Worm (Caenorhabditis elegans) whole organism, mixed stage, embryonic: ENCODE measurements around the gene K02D3.2.

Experiments
- M03D4.4 ChIP-seq: sonication (generic microtip); optimal IDR thresholded peaks from 2 replicates; lab custom pipeline; 2017; ENCODE audit warnings: mild to moderate bottlenecking, missing genetic modification characterization, missing compliant biosample characterization
- bed-3 ChIP-seq: fragments of 200-800 bp; sonication (Bioruptor generic); optimal IDR thresholded peaks from 3 replicates; lab custom pipeline; 2018; ENCODE audit warnings: mild to moderate bottlenecking, missing genetic modification characterization, moderate library complexity, missing compliant biosample characterization
- blmp-1 ChIP-seq: fragments of 150-350 bp; optimal IDR thresholded peaks from 2 replicates; lab custom pipeline; 2014; ENCODE audit warnings: missing biosample characterization, missing genetic modification characterization
- ceh-39 ChIP-seq: fragments of 150-350 bp; optimal IDR thresholded peaks from 2 replicates; lab custom pipeline; 2014; ENCODE audit warnings: missing biosample characterization, missing genetic modification characterization
- ceh-43 ChIP-seq: fragments of 200-800 bp; sonication (Bioruptor generic); optimal IDR thresholded peaks from 2 replicates; lab custom pipeline; 2018; ENCODE audit warnings: mild to moderate bottlenecking, missing genetic modification characterization, moderate library complexity, missing compliant biosample characterization
- ceh-83 ChIP-seq: fragments of 200-800 bp; sonication (Bioruptor generic); optimal IDR thresholded peaks from 2 replicates; lab custom pipeline; 2018; ENCODE audit warnings: mild to moderate bottlenecking, missing genetic modification characterization, missing compliant biosample characterization
- ces-1 ChIP-seq: fragments of 150-350 bp; optimal IDR thresholded peaks from 2 replicates; lab custom pipeline; 2014; ENCODE audit warnings: missing biosample characterization, missing genetic modification reagents, missing genetic modification characterization
- cnd-1 ChIP-seq: fragments of 200-800 bp; sonication (Bioruptor generic); optimal IDR thresholded peaks from 2 replicates; lab custom pipeline; 2018; ENCODE audit warnings: mild to moderate bottlenecking, missing genetic modification characterization, missing compliant biosample characterization
- drap-1 ChIP-seq: fragments of 200-800 bp; sonication (Bioruptor generic); optimal IDR thresholded peaks from 3 replicates; lab custom pipeline; 2018; ENCODE audit warnings: mild to moderate bottlenecking, missing genetic modification characterization, missing compliant biosample characterization
- elt-1 ChIP-seq: sonication (generic microtip); optimal IDR thresholded peaks from 2 replicates; lab custom pipeline; 2017; ENCODE audit warnings: missing genetic modification characterization, mild to moderate bottlenecking, missing compliant biosample characterization, antibody characterized with exemption, moderate library complexity, borderline replicate concordance; ENCODE audit not compliant: insufficient read depth
- elt-3 ChIP-seq: fragments of 150-350 bp; optimal IDR thresholded peaks from 2 replicates; lab custom pipeline; 2014; ENCODE audit warnings: missing biosample characterization, missing genetic modification characterization
- flh-1 ChIP-seq: fragments of 200-800 bp; sonication (Bioruptor generic); optimal IDR thresholded peaks from 2 replicates; lab custom pipeline; 2018; ENCODE audit warnings: mild to moderate bottlenecking, missing genetic modification characterization, moderate library complexity, missing compliant biosample characterization
- ham-2 ChIP-seq: fragments of 200-800 bp; sonication (Bioruptor generic); optimal IDR thresholded peaks from 2 replicates; lab custom pipeline; 2018; ENCODE audit warnings: mild to moderate bottlenecking, missing genetic modification characterization, missing compliant biosample characterization
- hlh-1 ChIP-seq: fragments of 150-350 bp; optimal IDR thresholded peaks from 2 replicates; lab custom pipeline; 2014; ENCODE audit warnings: missing biosample characterization, missing genetic modification reagents, missing genetic modification characterization
- lin-13 ChIP-seq: fragments of 150-350 bp; optimal IDR thresholded peaks from 2 replicates; lab custom pipeline; 2014; ENCODE audit warnings: missing biosample characterization, missing genetic modification characterization
- lin-32 ChIP-seq: fragments of 200-800 bp; sonication (Bioruptor generic); optimal IDR thresholded peaks from 2 replicates; lab custom pipeline; 2018; ENCODE audit warnings: mild to moderate bottlenecking, missing genetic modification characterization, missing compliant biosample characterization
- lsy-2 ChIP-seq: fragments of 150-350 bp; optimal IDR thresholded peaks from 2 replicates; lab custom pipeline; 2014; ENCODE audit warnings: missing biosample characterization, missing genetic modification characterization
- mab-5 ChIP-seq: fragments of 150-350 bp; optimal IDR thresholded peaks from 2 replicates; lab custom pipeline; 2014; ENCODE audit warnings: missing biosample characterization, missing genetic modification characterization
- mep-1 ChIP-seq: fragments of 150-350 bp; optimal IDR thresholded peaks from 2 replicates; lab custom pipeline; 2017; ENCODE audit warnings: missing biosample characterization, missing genetic modification reagents, missing genetic modification characterization, inconsistent platforms
- mls-2 ChIP-seq: sonication (generic microtip); optimal IDR thresholded peaks from 2 replicates; lab custom pipeline; 2016; ENCODE audit warnings: mild to moderate bottlenecking, missing genetic modification characterization, moderate library complexity, missing compliant biosample characterization
- nhr-12 ChIP-seq: fragments of 150-350 bp; optimal IDR thresholded peaks from 2 replicates; lab custom pipeline; 2014; ENCODE audit warnings: missing biosample characterization, missing genetic modification characterization
- nhr-2 ChIP-seq: fragments of 150-350 bp; optimal IDR thresholded peaks from 2 replicates; lab custom pipeline; 2014; ENCODE audit warnings: missing biosample characterization, missing genetic modification characterization
- nhr-237 ChIP-seq: fragments of 150-350 bp; optimal IDR thresholded peaks from 2 replicates; lab custom pipeline; 2014; ENCODE audit warnings: missing biosample characterization, missing genetic modification characterization
- nhr-28 ChIP-seq: fragments of 150-350 bp; optimal IDR thresholded peaks from 2 replicates; lab custom pipeline; 2014; ENCODE audit warnings: missing biosample characterization, missing genetic modification characterization
- nhr-76 ChIP-seq: sonication (generic microtip); optimal IDR thresholded peaks from 2 replicates; lab custom pipeline; 2017; ENCODE audit warnings: missing biosample characterization, missing genetic modification characterization
- pha-4 ChIP-seq: fragments of 150-350 bp; optimal IDR thresholded peaks from 2 replicates; lab custom pipeline; 2018; ENCODE audit warnings: missing biosample characterization, missing genetic modification reagents, missing genetic modification characterization
- sem-2 ChIP-seq: fragments of 200-800 bp; sonication (Bioruptor generic); optimal IDR thresholded peaks from 2 replicates; lab custom pipeline; 2018; ENCODE audit warnings: mild to moderate bottlenecking, missing genetic modification characterization, missing compliant biosample characterization
- snpc-4 ChIP-seq: fragments of 150-350 bp; optimal IDR thresholded peaks from 2 replicates; lab custom pipeline; 2014; ENCODE audit warnings: missing biosample characterization, missing genetic modification characterization
- sptf-1 ChIP-seq: sonication (generic microtip); optimal IDR thresholded peaks from 2 replicates; lab custom pipeline; 2017; ENCODE audit warnings: mild to moderate bottlenecking, missing genetic modification characterization, moderate library complexity, missing compliant biosample characterization
- tbx-8 ChIP-seq: fragments of 200-800 bp; sonication (Bioruptor generic); optimal IDR thresholded peaks from 2 replicates; lab custom pipeline; 2018; ENCODE audit warnings: mild to moderate bottlenecking, missing genetic modification characterization, moderate library complexity, missing compliant biosample characterization
- unc-120 ChIP-seq: sonication (generic microtip); optimal IDR thresholded peaks from 2 replicates; lab custom pipeline; 2017; ENCODE audit warnings: missing genetic modification characterization, missing compliant biosample characterization; ENCODE audit not compliant: poor library complexity, severe bottlenecking
- unc-39 ChIP-seq: fragments of 150-350 bp; optimal IDR thresholded peaks from 2 replicates; lab custom pipeline; 2014; ENCODE audit warnings: missing biosample characterization, missing genetic modification characterization
- unc-62 ChIP-seq: fragments of 150-350 bp; optimal IDR thresholded peaks from 2 replicates; lab custom pipeline; 2014; ENCODE audit warnings: missing biosample characterization, missing genetic modification reagents, missing genetic modification characterization
- zip-8 ChIP-seq: fragments of 150-350 bp; optimal IDR thresholded peaks from 2 replicates; lab custom pipeline; 2014; ENCODE audit warnings: missing biosample characterization, missing genetic modification characterization
- ztf-11 ChIP-seq: fragments of 150-350 bp; optimal IDR thresholded peaks from 2 replicates; lab custom pipeline; 2014; ENCODE audit warnings: missing biosample characterization, missing genetic modification characterization

Gene K02D3.2

DNA sequence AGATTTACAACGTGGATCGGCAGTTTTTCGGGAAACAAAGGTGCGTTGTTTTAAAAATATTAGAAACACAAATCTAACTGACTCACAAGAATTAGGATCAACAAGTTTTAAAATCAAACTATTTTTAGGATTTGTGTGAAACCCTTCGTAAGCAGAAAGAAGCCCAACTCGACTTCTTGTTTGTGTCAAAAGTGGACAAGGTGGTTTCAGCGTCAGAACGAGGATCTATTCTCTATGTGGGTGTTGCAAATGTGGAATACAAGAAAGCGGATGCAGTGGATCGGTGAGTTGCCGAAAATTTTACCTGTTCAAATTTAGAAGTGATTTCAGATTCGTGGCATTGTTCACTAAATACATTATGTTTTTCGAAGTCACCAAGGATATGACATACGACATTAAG, 17.2 kb upstream of the K02D3.2 start:
- TF ChIP-seq sem-2 (GFP tag; lab: Kevin White, UChicago) (no peak), drap-1 (GFP tag; lab: Kevin White, UChicago) (no peak), nhr-28 (tag; lab: Kevin White, UChicago) (no peak)

DNA sequence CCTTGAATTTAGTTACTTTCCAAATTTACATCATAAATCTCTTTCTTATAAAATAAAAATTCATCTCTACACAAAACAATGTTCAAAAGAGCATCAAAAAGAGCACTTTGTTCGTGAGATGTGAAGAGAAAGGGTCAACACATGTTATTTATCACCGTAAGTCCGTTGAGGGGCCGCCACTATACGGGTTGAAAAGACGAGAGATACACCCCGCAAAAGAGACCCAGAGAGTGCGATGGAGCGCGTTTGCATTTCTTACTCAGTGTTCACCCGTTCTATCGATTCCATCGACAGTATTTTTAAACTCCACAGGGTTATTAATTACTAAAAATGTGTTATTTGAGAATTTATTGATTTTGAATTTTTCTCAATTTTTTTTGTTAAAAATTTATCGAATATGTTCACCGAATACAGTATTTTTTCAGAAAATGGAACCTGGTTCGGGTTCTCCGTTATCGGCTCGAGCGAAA, 15.1 kb upstream of the K02D3.2 start, which contains the start of gene pix-1:
Gene pix-1 (plus strand): TSS at position 420 of the 470 bp plus-strand sequence.
- no peak for TF ChIP-seq unc-120
- no peak for TF ChIP-seq cnd-1 (tag; lab: Kevin White, UChicago)
- TF ChIP-seq bed-3 (GFP tag; lab: Kevin White, UChicago) = no peak
- no peak for TF ChIP-seq ztf-11 (tag; lab: Kevin White, UChicago)
- no peak for TF ChIP-seq elt-3 (tag; lab: Kevin White, UChicago)
- no peak for TF ChIP-seq flh-1 (GFP tag; lab: Kevin White, UChicago)
- TF ChIP-seq tbx-8 (GFP tag; lab: Kevin White, UChicago) = no peak
- peak; percentile 16 for TF ChIP-seq unc-62 (GFP tag; lab: Kevin White, UChicago)
- no peak for TF ChIP-seq mls-2
- TF ChIP-seq mep-1 (tag; lab: Kevin White, UChicago) = peak; percentile 63
- TF ChIP-seq nhr-76 = no peak
- no peak for TF ChIP-seq elt-1 (tag; lab: Kevin White, UChicago)
- no peak for TF ChIP-seq nhr-28 (tag; lab: Kevin White, UChicago)
- TF ChIP-seq pha-4 = no peak
- TF ChIP-seq ham-2 (GFP tag; lab: Kevin White, UChicago) = no peak
- TF ChIP-seq ces-1 (GFP tag; lab: Kevin White, UChicago) = peak; percentile 33
- TF ChIP-seq snpc-4 (tag; lab: Kevin White, UChicago) = no peak
- no peak for TF ChIP-seq blmp-1
- TF ChIP-seq mab-5 = no peak
- peak; percentile 47 for TF ChIP-seq hlh-1 (tag; lab: Kevin White, UChicago)
- TF ChIP-seq drap-1 (GFP tag; lab: Kevin White, UChicago) = no peak
- TF ChIP-seq lin-13 = peak; percentile 62
- TF ChIP-seq lin-32 (GFP tag; lab: Kevin White, UChicago) = no peak
- no peak for TF ChIP-seq sem-2 (GFP tag; lab: Kevin White, UChicago)
- TF ChIP-seq lsy-2 (tag; lab: Kevin White, UChicago) = peak; percentile 33
- no peak for TF ChIP-seq nhr-12 (tag; lab: Kevin White, UChicago)
- TF ChIP-seq nhr-237 = no peak
- TF ChIP-seq ceh-83 = no peak
- no peak for TF ChIP-seq sptf-1 (tag; lab: Kevin White, UChicago)
- TF ChIP-seq nhr-2 (tag; lab: Kevin White, UChicago) = peak; percentile 11
- peak; percentile 84 for TF ChIP-seq ceh-39 (tag; lab: Kevin White, UChicago)
- TF ChIP-seq unc-39 (tag; lab: Kevin White, UChicago) = no peak
- TF ChIP-seq M03D4.4 (tag; lab: Kevin White, UChicago) = no peak
- no peak for TF ChIP-seq ceh-43
- no peak for TF ChIP-seq zip-8

DNA sequence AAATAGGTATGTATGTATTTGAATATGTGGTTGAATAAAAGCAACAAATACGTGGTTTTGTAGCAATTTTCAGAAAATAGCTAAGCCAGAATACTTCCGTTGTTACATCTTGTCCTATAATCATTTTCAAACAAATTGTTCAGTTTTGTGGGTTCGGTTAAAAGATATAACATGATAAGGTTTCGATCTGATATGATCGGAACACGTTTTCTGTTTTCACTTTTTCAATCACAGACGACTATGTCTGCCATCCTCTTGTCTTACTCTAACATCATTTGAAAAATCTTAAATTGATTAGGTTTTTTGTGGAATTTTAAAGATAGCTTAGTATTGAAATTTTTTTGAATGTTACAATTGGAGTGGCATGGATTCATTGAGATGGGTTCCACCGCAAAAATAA, 14.5 kb upstream of the K02D3.2 start:
- TF ChIP-seq zip-8 (no peak), lin-13 (no peak), lin-32 (GFP tag; lab: Kevin White, UChicago) (no peak), nhr-237 (no peak), mls-2 (no peak), snpc-4 (tag; lab: Kevin White, UChicago) (no peak), unc-62 (GFP tag; lab: Kevin White, UChicago) (no peak), cnd-1 (tag; lab: Kevin White, UChicago) (no peak), unc-120 (no peak), ceh-43 (no peak), mep-1 (tag; lab: Kevin White, UChicago) (no peak), drap-1 (GFP tag; lab: Kevin White, UChicago) (no peak), pha-4 (no peak), mab-5 (no peak), tbx-8 (GFP tag; lab: Kevin White, UChicago) (no peak)

DNA sequence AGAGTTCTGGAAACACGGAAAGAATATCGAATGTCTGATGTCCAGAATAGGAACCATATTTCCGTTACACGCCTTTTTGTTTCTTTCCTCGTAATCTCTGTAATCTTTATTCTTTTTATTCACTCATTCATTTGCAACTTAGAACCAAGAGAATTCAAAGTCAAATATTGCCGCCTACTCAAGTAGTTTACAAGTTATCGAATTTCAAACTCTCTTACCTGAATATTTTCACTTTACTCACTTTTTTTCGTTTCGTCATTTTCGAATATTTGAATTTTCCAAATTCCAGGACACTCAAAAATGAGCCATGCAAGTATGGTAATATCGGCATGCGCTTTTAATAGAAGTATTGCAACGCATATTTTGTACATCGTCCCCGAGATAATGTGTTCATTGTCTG, 12.6 kb upstream of the K02D3.2 start, which contains the start of gene K11E4.6:
Gene K11E4.6 (plus strand): TSS at position 301 of the 400 bp plus-strand sequence.
- no peak for TF ChIP-seq snpc-4 (tag; lab: Kevin White, UChicago)
- TF ChIP-seq elt-3 (tag; lab: Kevin White, UChicago) = no peak
- TF ChIP-seq sptf-1 (tag; lab: Kevin White, UChicago) = no peak
- no peak for TF ChIP-seq lin-32 (GFP tag; lab: Kevin White, UChicago)
- no peak for TF ChIP-seq M03D4.4 (tag; lab: Kevin White, UChicago)
- TF ChIP-seq nhr-2 (tag; lab: Kevin White, UChicago) = no peak
- TF ChIP-seq blmp-1 = no peak
- no peak for TF ChIP-seq flh-1 (GFP tag; lab: Kevin White, UChicago)
- TF ChIP-seq zip-8 = no peak
- no peak for TF ChIP-seq tbx-8 (GFP tag; lab: Kevin White, UChicago)
- TF ChIP-seq ces-1 (GFP tag; lab: Kevin White, UChicago) = no peak
